Worm (Caenorhabditis elegans) whole organism, L4/young adult: ENCODE data around the gene ace-4.

Source experiments
- W03F9.2 ChIP-seq: fragments of 150-350 bp; optimal IDR thresholded peaks from 2 replicates; lab custom pipeline; 2014; ENCODE audit warnings: missing biosample characterization, missing genetic modification characterization
- him-1 ChIP-seq: sonication (generic microtip); optimal IDR thresholded peaks from 2 replicates; lab custom pipeline; 2016; ENCODE audit warnings: missing genotype, missing genetic modification reagents, missing genetic modification characterization, missing compliant biosample characterization

ce11 chrII:14205335-14205734, 7.5 kb downstream of the ace-4 start, which contains the start of gene ace-3:
- TF ChIP-seq W03F9.2 (no peak), him-1 (tag; lab: Kevin White, UChicago) (no peak)
